Worm (Caenorhabditis elegans): ENCODE results near the gene phat-5.

Gene phat-5

DNA sequence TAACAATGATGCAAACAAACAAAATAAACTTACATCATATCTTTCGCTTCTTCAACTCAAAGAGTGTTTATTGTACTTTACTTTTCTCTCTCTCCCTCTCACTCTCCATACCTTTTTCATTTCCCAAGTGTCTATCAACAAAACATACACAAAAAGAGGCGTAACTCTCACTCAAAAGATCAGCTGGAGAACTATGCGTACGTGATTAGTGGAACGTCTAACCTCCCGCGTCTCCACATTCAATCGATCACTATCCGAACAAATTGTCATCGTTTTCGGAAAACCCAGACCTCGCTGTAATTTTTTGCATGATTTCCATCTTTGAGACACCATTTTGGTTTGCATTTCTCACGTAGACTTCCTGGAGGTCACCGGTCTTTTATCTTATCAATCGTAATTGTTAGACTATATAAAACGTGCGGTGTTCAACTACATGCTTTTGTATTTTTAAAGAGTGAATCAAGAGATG is 9.2 kb upstream of the phat-5 start, which contains the start of gene nhr-57:
Gene nhr-57, plus strand, starts transcription at position 419 of the 469 bp plus-strand sequence.
- TF ChIP-seq mcd-1 (GFP tag; IDR thresholded peaks at IDR 0.05) (peak; percentile 42), ztf-22 (GFP tag; optimal IDR thresholded peaks at IDR 0.05) (peak; percentile 35), lsy-27 (tag; optimal IDR thresholded peaks at IDR 0.05; ENCODE audit: borderline replicate concordance, insufficient read depth) (no peak), snpc-4 (GFP tag; optimal IDR thresholded peaks at IDR 0.05) (no peak), snpc-4 (tag; optimal IDR thresholded peaks at IDR 0.05) (peak in 1 of 4 experiments; percentile 2), dox-1 (GFP tag; IDR thresholded peaks at IDR 0.05) (peak; percentile 51), F57C9.4 (tag; optimal IDR thresholded peaks at IDR 0.05) (no peak), rec-8 (tag; optimal IDR thresholded peaks at IDR 0.05) (no peak), ceh-100 (GFP tag; IDR thresholded peaks at IDR 0.05) (no peak), let-607 (tag; optimal IDR thresholded peaks at IDR 0.05) (peak in 1 of 2 experiments; percentile 44), Y53G8AR.9 (GFP tag; conservative IDR thresholded peaks at IDR 0.05) (no peak), tbp1 (GFP tag; optimal IDR thresholded peaks at IDR 0.05) (peak; percentile 33), hsf-1 (GFP tag; IDR thresholded peaks at IDR 0.05) (no peak), nfya-1 (tag; optimal IDR thresholded peaks at IDR 0.05; ENCODE audit: borderline replicate concordance, insufficient read depth) (no peak), B0336.3 (GFP tag; IDR thresholded peaks at IDR 0.05) (peak; percentile 74), T07F8.4 (tag; optimal IDR thresholded peaks at IDR 0.05) (no peak), Y56A3A.18 (GFP tag; IDR thresholded peaks at IDR 0.05) (no peak), B0019.2 (GFP tag; conservative IDR thresholded peaks at IDR 0.05) (no peak), F22D6.2 (tag; optimal IDR thresholded peaks at IDR 0.05) (peak; percentile 50), dpff-1 (tag; optimal IDR thresholded peaks at IDR 0.05) (no peak), tlf-1 (GFP tag; optimal IDR thresholded peaks at IDR 0.05) (no peak), ztf-3 (GFP tag; optimal IDR thresholded peaks at IDR 0.05) (no peak), ztf-26 (tag; optimal IDR thresholded peaks at IDR 0.05) (peak; percentile 25), C17E4.6 (GFP tag; IDR thresholded peaks at IDR 0.05) (no peak), unc-130 (GFP tag; optimal IDR thresholded peaks at IDR 0.05) (no peak), somi-1 (GFP tag; optimal IDR thresholded peaks at IDR 0.05) (peak; percentile 51), nhr-179 (tag; optimal IDR thresholded peaks at IDR 0.05) (no peak), attf-6 (GFP tag; IDR thresholded peaks at IDR 0.05) (no peak), mel-28 (tag; optimal IDR thresholded peaks at IDR 0.05; ENCODE audit: borderline replicate concordance) (no peak), gei-17 (GFP tag; optimal IDR thresholded peaks at IDR 0.05) (no peak), pha-4 (tag; optimal IDR thresholded peaks at IDR 0.05) (peak; percentile 79), attf-5 (GFP tag; optimal IDR thresholded peaks at IDR 0.05) (peak; percentile 29), zfh-2 (GFP tag; conservative IDR thresholded peaks at IDR 0.05) (no peak), D2030.7 (GFP tag; IDR thresholded peaks at IDR 0.05) (no peak), egl-44 (GFP tag; IDR thresholded peaks at IDR 0.05) (no peak), ceh-27 (GFP tag; optimal IDR thresholded peaks at IDR 0.05) (peak; percentile 48), lag-1 (GFP tag; IDR thresholded peaks at IDR 0.05) (no peak), F52B5.7 (tag; optimal IDR thresholded peaks at IDR 0.05) (no peak), atf-7 (tag; optimal IDR thresholded peaks at IDR 0.05) (peak; percentile 60), ama-1 (optimal IDR thresholded peaks at IDR 0.05) (no peak), ama-1 (GFP tag; optimal IDR thresholded peaks at IDR 0.05) (no peak), akir-1 (GFP tag; optimal IDR thresholded peaks at IDR 0.05) (no peak), Y95B8A.8 (GFP tag; IDR thresholded peaks at IDR 0.05) (no peak), hmg-20 (GFP tag; IDR thresholded peaks at IDR 0.05) (no peak), unc-62 (GFP tag; optimal IDR thresholded peaks at IDR 0.05) (peak; percentile 16), F39B2.1 (GFP tag; IDR thresholded peaks at IDR 0.05) (no peak), lin-40 (tag; optimal IDR thresholded peaks at IDR 0.05) (peak; percentile 77), chd-7 (tag; optimal IDR thresholded peaks at IDR 0.05) (peak; percentile 16), nhr-80 (tag; optimal IDR thresholded peaks at IDR 0.05) (peak; percentile 83)
